Worm (Caenorhabditis elegans): ENCODE results near the gene T09D3.3.

Gene T09D3.3

ce11 chrV:5301226-5301625, 48.1 kb downstream of the T09D3.3 start:
- TF ChIP-seq unc-120 (tag; optimal IDR thresholded peaks at IDR 0.05; ENCODE audit: poor library complexity, severe bottlenecking) (no peak), ham-2 (GFP tag; optimal IDR thresholded peaks at IDR 0.05) (no peak), lin-32 (GFP tag; optimal IDR thresholded peaks at IDR 0.05) (no peak), ces-1 (GFP tag; optimal IDR thresholded peaks at IDR 0.05) (no peak), elt-3 (tag; optimal IDR thresholded peaks at IDR 0.05) (no peak), ceh-39 (tag; optimal IDR thresholded peaks at IDR 0.05) (no peak), ztf-11 (tag; optimal IDR thresholded peaks at IDR 0.05) (no peak), sem-2 (GFP tag; optimal IDR thresholded peaks at IDR 0.05) (no peak), tbx-8 (GFP tag; optimal IDR thresholded peaks at IDR 0.05) (no peak), ceh-43 (GFP tag; optimal IDR thresholded peaks at IDR 0.05) (no peak)

ce11 chrV:5297740-5298139, 51.6 kb downstream of the T09D3.3 start:
- TF ChIP-seq nhr-76 (tag; optimal IDR thresholded peaks at IDR 0.05) = no peak
- TF ChIP-seq ceh-39 (tag; optimal IDR thresholded peaks at IDR 0.05) = no peak
